Worm (Caenorhabditis elegans) whole organism, late embryonic: Measurements from ENCODE around the gene C27D6.15.

Experiments
- C08G9.2 ChIP-seq: sonication (generic microtip); optimal IDR thresholded peaks from 2 replicates; lab custom pipeline; 2016; ENCODE audit warnings: mild to moderate bottlenecking, missing genetic modification characterization, moderate library complexity, missing compliant biosample characterization
- C38D4.7 ChIP-seq: fragments of 200-800 bp; sonication (Bioruptor generic); optimal IDR thresholded peaks from 2 replicates; lab custom pipeline; 2018; ENCODE audit warnings: mild to moderate bottlenecking, missing genetic modification characterization, moderate library complexity, missing compliant biosample characterization
- F13H6.1 ChIP-seq: sonication (generic microtip); optimal IDR thresholded peaks from 2 replicates; lab custom pipeline; 2016; ENCODE audit warnings: missing genetic modification characterization, missing compliant biosample characterization
- K02D7.2 ChIP-seq: sonication (generic microtip); optimal IDR thresholded peaks from 2 replicates; lab custom pipeline; 2017; ENCODE audit warnings: mild to moderate bottlenecking, missing genetic modification characterization, missing compliant biosample characterization
- T23F11.4 ChIP-seq: fragments of 200-800 bp; sonication (Bioruptor generic); optimal IDR thresholded peaks from 2 replicates; lab custom pipeline; 2018; ENCODE audit warnings: mild to moderate bottlenecking, missing genetic modification characterization, missing compliant biosample characterization
- Y22D7AL.16 ChIP-seq: sonication (generic microtip); optimal IDR thresholded peaks from 2 replicates; lab custom pipeline; 2016; ENCODE audit warnings: missing genetic modification characterization, missing compliant biosample characterization
- ama-1 ChIP-seq: fragments of 150-350 bp; optimal IDR thresholded peaks from 2 replicates; lab custom pipeline; 2014
- ceh-18 ChIP-seq: sonication (generic microtip); optimal IDR thresholded peaks from 2 replicates; lab custom pipeline; 2016; ENCODE audit warnings: missing genetic modification characterization, missing compliant biosample characterization
- ceh-19 ChIP-seq: fragments of 200-800 bp; sonication (Bioruptor generic); optimal IDR thresholded peaks from 2 replicates; lab custom pipeline; 2018; ENCODE audit warnings: mild to moderate bottlenecking, missing genetic modification characterization, missing compliant biosample characterization
- ceh-22 ChIP-seq: sonication (generic microtip); optimal IDR thresholded peaks from 2 replicates; lab custom pipeline; 2017; ENCODE audit warnings: missing biosample characterization, missing genetic modification characterization
- ceh-31 ChIP-seq: sonication (generic microtip); optimal IDR thresholded peaks from 2 replicates; lab custom pipeline; 2016; ENCODE audit warnings: missing genetic modification characterization, missing compliant biosample characterization
- ceh-45 ChIP-seq: fragments of 200-800 bp; sonication (Bioruptor generic); IDR thresholded peaks from 2 replicates; pipeline ENCODE4 v1.3.6; 2022; ENCODE audit warnings: missing genetic modification reagents, missing genetic modification characterization, missing compliant biosample characterization
- ceh-6 ChIP-seq: fragments of 200-800 bp; sonication (Bioruptor generic); optimal IDR thresholded peaks from 2 replicates; lab custom pipeline; 2018; ENCODE audit warnings: mild to moderate bottlenecking, missing genetic modification characterization, missing compliant biosample characterization
- dve-1 ChIP-seq: sonication (generic microtip); optimal IDR thresholded peaks from 2 replicates; lab custom pipeline; 2017; ENCODE audit warnings: antibody characterized with exemption, mild to moderate bottlenecking, missing genetic modification characterization, missing compliant biosample characterization
- elt-2 ChIP-seq: sonication (generic microtip); optimal IDR thresholded peaks from 2 replicates; lab custom pipeline; 2016; ENCODE audit warnings: missing genetic modification reagents, missing genetic modification characterization, missing compliant biosample characterization
- elt-4 ChIP-seq: sonication (generic microtip); optimal IDR thresholded peaks from 2 replicates; lab custom pipeline; 2016; ENCODE audit warnings: missing genetic modification characterization, missing compliant biosample characterization
- eyg-1 ChIP-seq: sonication (generic microtip); optimal IDR thresholded peaks from 2 replicates; lab custom pipeline; 2016; ENCODE audit warnings: missing genotype, missing genetic modification characterization, missing compliant biosample characterization
- fax-1 ChIP-seq: sonication (generic microtip); optimal IDR thresholded peaks from 2 replicates; lab custom pipeline; 2016; ENCODE audit warnings: missing genotype, missing genetic modification characterization, missing compliant biosample characterization
- fkh-10 ChIP-seq: fragments of 150-350 bp; optimal IDR thresholded peaks from 2 replicates; lab custom pipeline; 2014; ENCODE audit warnings: missing biosample characterization, missing genetic modification reagents, missing genetic modification characterization
- fkh-6 ChIP-seq: sonication (generic microtip); optimal IDR thresholded peaks from 2 replicates; lab custom pipeline; 2016; ENCODE audit warnings: missing genetic modification characterization, missing compliant biosample characterization
- gmeb-2 ChIP-seq: sonication (generic microtip); optimal IDR thresholded peaks from 2 replicates; lab custom pipeline; 2016; ENCODE audit warnings: missing genetic modification characterization, inconsistent platforms, missing compliant biosample characterization
- hlh-6 ChIP-seq: sonication (generic microtip); optimal IDR thresholded peaks from 2 replicates; lab custom pipeline; 2016; ENCODE audit warnings: missing genotype, missing genetic modification characterization, missing compliant biosample characterization
- hlh-8 ChIP-seq: sonication (generic microtip); optimal IDR thresholded peaks from 2 replicates; lab custom pipeline; 2016; ENCODE audit warnings: missing genotype, missing genetic modification characterization, missing compliant biosample characterization
- lin-11 ChIP-seq: fragments of 200-800 bp; sonication (Bioruptor generic); optimal IDR thresholded peaks from 2 replicates; lab custom pipeline; 2018; ENCODE audit warnings: mild to moderate bottlenecking, missing genetic modification characterization, missing compliant biosample characterization
- nfya-1 ChIP-seq: sonication (generic microtip); optimal IDR thresholded peaks from 2 replicates; lab custom pipeline; 2017; ENCODE audit warnings: missing genetic modification characterization, mild to moderate bottlenecking, missing compliant biosample characterization, antibody characterized with exemption, moderate library complexity
- nhr-11 ChIP-seq: fragments of 150-350 bp; optimal IDR thresholded peaks from 2 replicates; lab custom pipeline; 2014; ENCODE audit warnings: missing biosample characterization, missing genetic modification characterization
- nhr-232 ChIP-seq: sonication (generic microtip); optimal IDR thresholded peaks from 2 replicates; lab custom pipeline; 2016; ENCODE audit warnings: missing genetic modification characterization, missing compliant biosample characterization
- npax-4 ChIP-seq: sonication (generic microtip); optimal IDR thresholded peaks from 2 replicates; lab custom pipeline; 2016; ENCODE audit warnings: missing genetic modification characterization, missing compliant biosample characterization
- pag-3 ChIP-seq: sonication (generic microtip); optimal IDR thresholded peaks from 2 replicates; lab custom pipeline; 2016; ENCODE audit warnings: missing compliant biosample characterization, missing genetic modification characterization, borderline replicate concordance
- pat-9 ChIP-seq: fragments of 200-800 bp; sonication (Bioruptor generic); optimal IDR thresholded peaks from 2 replicates; lab custom pipeline; 2018; ENCODE audit warnings: mild to moderate bottlenecking, missing genetic modification characterization, moderate library complexity, missing compliant biosample characterization
- pax-1 ChIP-seq: fragments of 150-350 bp; optimal IDR thresholded peaks from 2 replicates; lab custom pipeline; 2014; ENCODE audit warnings: missing biosample characterization, missing genetic modification characterization
- pha-4 ChIP-seq: fragments of 150-350 bp; optimal IDR thresholded peaks from 2 replicates; lab custom pipeline; 2018; ENCODE audit warnings: missing biosample characterization, missing genetic modification reagents, missing genetic modification characterization
- pros-1 ChIP-seq: fragments of 150-350 bp; optimal IDR thresholded peaks from 2 replicates; lab custom pipeline; 2014; ENCODE audit warnings: missing biosample characterization, missing genetic modification reagents, missing genetic modification characterization
- sdc-2 ChIP-seq: sonication (generic microtip); optimal IDR thresholded peaks from 2 replicates; lab custom pipeline; 2016; ENCODE audit warnings: missing genotype, missing genetic modification characterization, missing compliant biosample characterization
- sox-4 ChIP-seq: sonication (generic microtip); optimal IDR thresholded peaks from 2 replicates; lab custom pipeline; 2017; ENCODE audit warnings: mild to moderate bottlenecking, missing genetic modification characterization, inconsistent platforms, missing compliant biosample characterization
- tbx-2 ChIP-seq: sonication (generic microtip); optimal IDR thresholded peaks from 2 replicates; lab custom pipeline; 2016; ENCODE audit warnings: missing genetic modification characterization, missing compliant biosample characterization
- tbx-7 ChIP-seq: sonication (generic microtip); optimal IDR thresholded peaks from 2 replicates; lab custom pipeline; 2016; ENCODE audit warnings: missing genotype, missing genetic modification characterization, missing compliant biosample characterization
- unc-42 ChIP-seq: sonication (generic microtip); optimal IDR thresholded peaks from 2 replicates; lab custom pipeline; 2016; ENCODE audit warnings: missing genotype, missing genetic modification characterization, missing compliant biosample characterization
- unc-86 ChIP-seq: sonication (generic microtip); optimal IDR thresholded peaks from 2 replicates; lab custom pipeline; 2016; ENCODE audit warnings: missing genetic modification characterization, missing compliant biosample characterization
- zip-5 ChIP-seq: sonication (generic microtip); optimal IDR thresholded peaks from 2 replicates; lab custom pipeline; 2016; ENCODE audit warnings: missing genetic modification characterization, missing compliant biosample characterization
- ztf-16 ChIP-seq: sonication (generic microtip); optimal IDR thresholded peaks from 2 replicates; lab custom pipeline; 2017; ENCODE audit warnings: missing genetic modification characterization, missing compliant biosample characterization

Gene C27D6.15

DNA sequence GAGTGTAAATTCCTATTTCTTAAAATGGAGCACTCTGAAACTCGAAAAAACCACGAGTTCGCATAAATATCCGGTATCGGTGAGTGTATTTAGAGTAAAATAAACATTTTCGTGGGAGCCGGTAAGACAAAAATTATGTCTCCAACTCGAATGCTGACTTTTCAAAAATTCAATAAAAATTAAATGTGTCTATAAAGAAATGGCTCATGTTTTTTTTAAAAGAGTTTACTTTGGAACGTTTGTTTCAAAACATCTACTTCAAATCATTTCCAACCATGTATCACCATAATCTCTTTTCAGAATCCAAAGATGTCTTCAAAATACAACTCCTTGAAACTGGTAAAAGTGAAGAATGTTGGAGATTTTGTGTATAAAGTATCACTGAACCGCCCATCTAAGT is 29.1 kb upstream of the C27D6.15 start, which contains the start of gene F58A6.1:
TSS of gene F58A6.1 (plus strand) at position 301 of the 400 bp plus-strand sequence.
- TF ChIP-seq pag-3 (no peak), gmeb-2 (no peak), zip-5 (tag; lab: Kevin White, UChicago) (no peak), pros-1 (tag; lab: Kevin White, UChicago) (no peak), C38D4.7 (no peak), Y22D7AL.16 (tag; lab: Kevin White, UChicago) (no peak), ceh-6 (GFP tag; lab: Kevin White, UChicago) (no peak), ceh-19 (GFP tag; lab: Kevin White, UChicago) (no peak), pax-1 (tag; lab: Kevin White, UChicago) (no peak), unc-86 (no peak), nhr-11 (tag; lab: Kevin White, UChicago) (no peak), eyg-1 (no peak), tbx-7 (tag; lab: Kevin White, UChicago) (no peak)

DNA sequence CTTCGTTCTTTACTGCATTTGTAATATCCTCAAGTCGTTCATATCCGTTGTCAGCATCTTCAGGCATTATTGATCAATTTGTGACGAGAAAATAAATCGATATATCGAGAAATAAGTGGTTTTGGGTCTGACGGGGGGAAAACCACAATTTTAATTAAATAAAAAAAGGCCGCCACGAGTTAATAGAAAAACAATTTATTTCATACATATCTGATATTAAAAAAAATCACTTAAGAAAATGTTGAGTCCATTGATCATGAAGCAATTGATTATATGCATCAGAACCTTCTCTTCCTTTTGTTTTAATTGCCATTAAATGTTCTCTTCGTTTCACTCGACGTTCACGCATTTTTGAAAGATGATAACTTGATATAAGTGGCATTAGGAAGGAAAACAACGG is 23.4 kb upstream of the C27D6.15 start, which contains the start of gene F58A6.5:
TSS of gene F58A6.5 (minus strand) at position 101 of the 400 bp plus-strand sequence.
- TF ChIP-seq ceh-18 (tag; lab: Kevin White, UChicago) (no peak), elt-2 (no peak), nfya-1 (tag; lab: Kevin White, UChicago) (no peak), nhr-232 (tag; lab: Kevin White, UChicago) (no peak), unc-42 (tag; lab: Kevin White, UChicago) (no peak), ceh-22 (no peak), npax-4 (no peak), ceh-31 (no peak), ceh-19 (GFP tag; lab: Kevin White, UChicago) (no peak), elt-4 (tag; lab: Kevin White, UChicago) (no peak), hlh-6 (tag; lab: Kevin White, UChicago) (no peak), pax-1 (tag; lab: Kevin White, UChicago) (no peak), T23F11.4 (no peak), sdc-2 (no peak)

DNA sequence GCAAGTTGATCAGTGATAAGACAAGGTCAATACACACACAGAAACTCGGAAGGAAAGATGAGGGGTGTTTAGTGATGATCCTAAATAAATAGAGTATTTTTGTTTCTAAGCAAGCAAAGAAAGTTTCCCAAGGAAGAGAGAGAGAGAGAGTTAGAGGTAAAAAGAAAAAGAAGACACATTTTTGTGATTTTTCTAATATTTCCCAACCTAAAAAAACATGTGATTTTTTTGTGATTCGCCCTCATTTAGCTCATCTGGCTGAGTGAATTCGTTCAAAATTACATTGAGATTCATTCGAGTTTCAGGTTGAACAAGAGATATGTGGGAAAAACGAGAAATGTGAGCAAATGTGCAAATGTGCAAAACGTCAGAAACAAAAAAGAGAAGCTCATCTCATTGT is 20.9 kb upstream of the C27D6.15 start, which contains the start of gene srb-16:
TSS of gene srb-16 (minus strand) at position 101 of the 400 bp plus-strand sequence.
- TF ChIP-seq sox-4 (tag; lab: Kevin White, UChicago): no peak
- no peak for TF ChIP-seq lin-11 (tag; lab: Kevin White, UChicago)
- TF ChIP-seq C08G9.2 (tag; lab: Kevin White, UChicago): no peak
- TF ChIP-seq dve-1: no peak
- TF ChIP-seq ama-1 (lab: Kevin White, UChicago): no peak
- no peak for TF ChIP-seq ztf-16 (tag; lab: Kevin White, UChicago)
- no peak for TF ChIP-seq ceh-45
- TF ChIP-seq K02D7.2 (tag; lab: Kevin White, UChicago): no peak
- no peak for TF ChIP-seq pha-4 (tag; lab: Kevin White, UChicago)
- TF ChIP-seq nhr-232 (tag; lab: Kevin White, UChicago): no peak
- no peak for TF ChIP-seq Y22D7AL.16 (tag; lab: Kevin White, UChicago)
- no peak for TF ChIP-seq F13H6.1 (tag; lab: Kevin White, UChicago)
- TF ChIP-seq fkh-6 (tag; lab: Kevin White, UChicago): no peak
- no peak for TF ChIP-seq fkh-10 (GFP tag; lab: Kevin White, UChicago)

DNA sequence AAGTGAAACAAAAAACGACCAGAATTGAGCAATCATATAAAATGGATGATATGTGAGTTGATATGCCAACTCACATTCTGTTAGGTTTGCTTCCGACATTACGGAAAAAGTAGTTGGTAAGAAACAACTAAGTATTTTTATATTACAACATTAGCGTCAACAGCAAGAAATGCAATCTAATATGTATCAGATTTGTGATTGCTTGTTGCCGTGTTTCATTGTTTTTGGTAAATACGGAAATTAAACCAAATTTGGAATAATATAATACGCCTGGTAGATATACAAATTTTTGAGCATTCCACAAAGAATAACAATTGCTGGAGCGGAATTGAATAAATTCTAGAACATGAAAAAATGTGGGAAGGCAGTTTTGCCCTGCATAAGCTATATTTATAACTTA is 17.2 kb upstream of the C27D6.15 start, which contains the start of gene srb-12:
TSS of gene srb-12 (minus strand) at position 101 of the 400 bp plus-strand sequence.
- no peak for TF ChIP-seq pat-9 (tag; lab: Kevin White, UChicago)
- no peak for TF ChIP-seq K02D7.2 (tag; lab: Kevin White, UChicago)
- TF ChIP-seq hlh-8 (tag; lab: Kevin White, UChicago): no peak
- no peak for TF ChIP-seq elt-2
- TF ChIP-seq tbx-2: no peak
- no peak for TF ChIP-seq fax-1
- TF ChIP-seq C08G9.2 (tag; lab: Kevin White, UChicago): no peak
